Worm (Caenorhabditis elegans): ENCODE measurements around the gene F35H8.1.

The F35H8.1 gene

DNA sequence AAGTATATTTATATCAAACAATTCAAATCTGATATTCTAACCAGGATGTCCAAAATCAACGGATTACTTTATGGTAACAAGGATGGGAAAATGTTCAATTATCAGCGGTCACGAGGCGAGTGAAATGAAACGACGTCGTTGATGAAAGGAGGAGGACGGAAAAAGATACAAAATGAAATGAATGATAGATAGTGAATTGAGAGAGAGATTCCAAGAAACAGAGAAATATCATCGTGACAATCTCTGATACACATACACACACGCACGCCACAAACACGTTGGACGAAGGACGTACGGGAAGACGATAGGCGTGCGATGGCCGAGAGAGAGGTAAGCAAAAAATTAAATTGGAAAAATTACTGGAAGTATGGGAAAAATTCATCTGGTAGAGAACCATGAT lies 48.0 kb upstream of the F35H8.1 start:
- peak; percentile 91 for TF ChIP-seq hlh-30 (tag; optimal IDR thresholded peaks at IDR 0.05; ENCODE audit: insufficient read depth)
- peak; percentile 29 for TF ChIP-seq rbr-2 (tag; optimal IDR thresholded peaks at IDR 0.05)
- peak; percentile 74 for TF ChIP-seq nhr-10 (tag; optimal IDR thresholded peaks at IDR 0.05)
- 0 out of 2 replicates have a peak, but pooled peaks have one; percentile 47 for TF ChIP-seq ceh-20 (GFP tag; IDR thresholded peaks at IDR 0.05)
- no peak for TF ChIP-seq lim-7 (GFP tag; IDR thresholded peaks at IDR 0.05)
- no peak for TF ChIP-seq D1046.2 (GFP tag; IDR thresholded peaks at IDR 0.05)
- TF ChIP-seq tag-97 (GFP tag; IDR thresholded peaks at IDR 0.05) = no peak
- peak in 1 of 2 experiments; percentile 100 for TF ChIP-seq unc-62 (GFP tag; optimal IDR thresholded peaks at IDR 0.05 in 1 of 2)
- no peak for TF ChIP-seq unc-62 (tag; optimal IDR thresholded peaks at IDR 0.05)
- no peak for TF ChIP-seq T26A8.4 (GFP tag; IDR thresholded peaks at IDR 0.05)
- TF ChIP-seq dmd-6 (GFP tag; IDR thresholded peaks at IDR 0.05) = peak; percentile 94
- TF ChIP-seq lsy-2 (tag; optimal IDR thresholded peaks at IDR 0.05) = peak in 1 of 2 experiments; percentile 60
- peak; percentile 28 for TF ChIP-seq pqm-1 (tag; optimal IDR thresholded peaks at IDR 0.05)
- TF ChIP-seq lin-13 (GFP tag; optimal IDR thresholded peaks at IDR 0.05) = peak; percentile 35
- peak; percentile 96 for TF ChIP-seq nhr-11 (tag; optimal IDR thresholded peaks at IDR 0.05)
- peak; percentile 50 to 96 for TF ChIP-seq mdl-1 (tag; optimal IDR thresholded peaks at IDR 0.05)
- TF ChIP-seq fkh-10 (GFP tag; optimal IDR thresholded peaks at IDR 0.05) = no peak
- TF ChIP-seq lin-1 (GFP tag; IDR thresholded peaks at IDR 0.05) = peak; percentile 56
- peak; percentile 66 for TF ChIP-seq mep-1 (tag; optimal IDR thresholded peaks at IDR 0.05)
- 0 out of 2 replicates have a peak, but pooled peaks have one; percentile 18 for TF ChIP-seq saeg-2 (GFP tag; IDR thresholded peaks at IDR 0.05)
- TF ChIP-seq php-3 (GFP tag; IDR thresholded peaks at IDR 0.05) = peak; percentile 33; the same call in 1 of the 2 replicates
- TF ChIP-seq dve-1 (tag; optimal IDR thresholded peaks at IDR 0.05; ENCODE audit: insufficient read depth) = peak; percentile 73
- TF ChIP-seq nhr-102 (tag; optimal IDR thresholded peaks at IDR 0.05) = peak; percentile 49
- TF ChIP-seq nhr-28 (tag; optimal IDR thresholded peaks at IDR 0.05) = peak; percentile 91
- peak in 1 of 2 experiments; percentile 37 for TF ChIP-seq hif-1 (tag; optimal IDR thresholded peaks at IDR 0.05)
- no peak for TF ChIP-seq Y75B8A.6 (GFP tag; IDR thresholded peaks at IDR 0.05)
- peak; percentile 95 for TF ChIP-seq aha-1 (tag)
- peak; percentile 8 for TF ChIP-seq dpl-1 (GFP tag; optimal IDR thresholded peaks at IDR 0.05)
- TF ChIP-seq daf-16 (GFP tag; optimal IDR thresholded peaks at IDR 0.05) = no peak
- peak; percentile 82 for TF ChIP-seq daf-16 (tag; optimal IDR thresholded peaks at IDR 0.05)
- TF ChIP-seq lin-15B (tag; optimal IDR thresholded peaks at IDR 0.05) = no peak
- TF ChIP-seq mxl-3 (GFP tag; optimal IDR thresholded peaks at IDR 0.05) = peak; percentile 100
- TF ChIP-seq mes-2 (tag; optimal IDR thresholded peaks at IDR 0.05; ENCODE audit: poor library complexity, severe bottlenecking) = peak; percentile 0
- no peak for TF ChIP-seq aly-2 (tag; optimal IDR thresholded peaks at IDR 0.05)
- peak; percentile 58 for TF ChIP-seq nhr-6 (tag; optimal IDR thresholded peaks at IDR 0.05)
- 0 out of 2 replicates have a peak, but pooled peaks have one; percentile 53 for TF ChIP-seq dmd-8 (GFP tag; IDR thresholded peaks at IDR 0.05)
- peak; percentile 88 for TF ChIP-seq hlh-11 (tag; optimal IDR thresholded peaks at IDR 0.05)
- peak; percentile 20; the same call in 1 of the 2 replicates for TF ChIP-seq lin-38 (GFP tag; IDR thresholded peaks at IDR 0.05)
- 0 out of 2 replicates have a peak, but pooled peaks have one; percentile 10 for TF ChIP-seq tra-1 (GFP tag; IDR thresholded peaks at IDR 0.05)
- peak; percentile 29 for TF ChIP-seq nhr-25 (tag; optimal IDR thresholded peaks at IDR 0.05; ENCODE audit: borderline replicate concordance, insufficient read depth)
- peak; percentile 90 for TF ChIP-seq nhr-48 (tag; optimal IDR thresholded peaks at IDR 0.05)
